Worm (Caenorhabditis elegans) whole organism, early embryonic: Measurements from ENCODE around the gene C39E9.12.
A peak's percentile ranks its signal among the peaks of the same experiment; 100 is the strongest.

ENCODE experiments used
- B0310.2 ChIP-seq: sonication (generic microtip); optimal IDR thresholded peaks from 2 replicates; lab custom pipeline; 2016; ENCODE audit warnings: mild to moderate bottlenecking, missing genetic modification characterization, missing compliant biosample characterization
- F13C5.2 ChIP-seq: sonication (generic microtip); optimal IDR thresholded peaks from 2 replicates; lab custom pipeline; 2017; ENCODE audit warnings: mild to moderate bottlenecking, missing genetic modification characterization, inconsistent platforms, missing compliant biosample characterization
- aly-1 ChIP-seq: sonication (generic microtip); optimal IDR thresholded peaks from 2 replicates; lab custom pipeline; 2016; ENCODE audit warnings: missing genetic modification characterization, missing compliant biosample characterization
- ama-1 ChIP-seq: fragments of 150-350 bp; optimal IDR thresholded peaks from 2 replicates; lab custom pipeline; 2014
- ceh-13 ChIP-seq: fragments of 200-800 bp; sonication (Bioruptor generic); optimal IDR thresholded peaks from 2 replicates; lab custom pipeline; 2018; ENCODE audit warnings: mild to moderate bottlenecking, missing genetic modification characterization, missing compliant biosample characterization
- ceh-36 ChIP-seq: sonication (generic microtip); optimal IDR thresholded peaks from 2 replicates; lab custom pipeline; 2016; ENCODE audit warnings: missing genetic modification characterization, inconsistent platforms, missing compliant biosample characterization
- ets-7 ChIP-seq: sonication (generic microtip); optimal IDR thresholded peaks from 2 replicates; lab custom pipeline; 2016; ENCODE audit warnings: missing genotype, missing genetic modification characterization, missing compliant biosample characterization
- flt-1 ChIP-seq: fragments of 200-800 bp; sonication (Bioruptor generic); IDR thresholded peaks from 2 replicates; pipeline ENCODE4 v1.3.6; 2022; ENCODE audit warnings: missing genetic modification characterization, missing compliant biosample characterization
- hmbx-1 ChIP-seq: sonication (generic microtip); optimal IDR thresholded peaks from 2 replicates; lab custom pipeline; 2016; ENCODE audit warnings: mild to moderate bottlenecking, missing genetic modification characterization, missing compliant biosample characterization
- hmg-4 ChIP-seq: fragments of 200-800 bp; sonication (Bioruptor generic); optimal IDR thresholded peaks from 2 replicates; lab custom pipeline; 2018; ENCODE audit warnings: mild to moderate bottlenecking, missing genetic modification characterization, missing compliant biosample characterization
- hnd-1 ChIP-seq: sonication (generic microtip); optimal IDR thresholded peaks from 2 replicates; lab custom pipeline; 2016; ENCODE audit warnings: missing genetic modification characterization, missing compliant biosample characterization
- pes-1 ChIP-seq: fragments of 200-800 bp; sonication (Bioruptor generic); IDR thresholded peaks from 2 replicates; pipeline ENCODE4 v1.3.6; 2022; ENCODE audit warnings: missing genetic modification reagents, missing genetic modification characterization, missing compliant biosample characterization
- scrt-1 ChIP-seq: fragments of 200-800 bp; sonication (Bioruptor generic); IDR thresholded peaks from 2 replicates; pipeline ENCODE4 v1.3.6; 2022; ENCODE audit warnings: missing genetic modification characterization, missing compliant biosample characterization
- sea-1 ChIP-seq: fragments of 200-800 bp; sonication (Bioruptor generic); conservative IDR thresholded peaks from 2 replicates; pipeline ENCODE4 v1.3.6; 2022; ENCODE audit warnings: missing genetic modification characterization, missing compliant biosample characterization
- tbx-11 ChIP-seq: fragments of 200-800 bp; sonication (Bioruptor generic); IDR thresholded peaks from 2 replicates; pipeline ENCODE4 v1.3.6; 2022; ENCODE audit warnings: missing genetic modification characterization, missing compliant biosample characterization
- tbx-37 ChIP-seq: fragments of 200-800 bp; sonication (Bioruptor generic); conservative IDR thresholded peaks from 2 replicates; pipeline ENCODE4 v1.3.6; 2022; ENCODE audit warnings: missing genetic modification reagents, missing genetic modification characterization, missing compliant biosample characterization
- tra-4 ChIP-seq: sonication (generic microtip); optimal IDR thresholded peaks from 2 replicates; lab custom pipeline; 2017; ENCODE audit warnings: missing genetic modification characterization, missing compliant biosample characterization

The C39E9.12 gene

ce11 chrIV:13057418-13057817, 36.4 kb upstream of the C39E9.12 start, which contains the start of gene scl-2:
Gene scl-2 (plus strand): TSS chrIV:13057710.
- TF ChIP-seq ceh-13 = no peak
- no peak for TF ChIP-seq sea-1 (GFP tag; lab: Robert Waterston, UW)
- no peak for TF ChIP-seq B0310.2 (tag; lab: Kevin White, UChicago)
- TF ChIP-seq ama-1 = no peak

DNA sequence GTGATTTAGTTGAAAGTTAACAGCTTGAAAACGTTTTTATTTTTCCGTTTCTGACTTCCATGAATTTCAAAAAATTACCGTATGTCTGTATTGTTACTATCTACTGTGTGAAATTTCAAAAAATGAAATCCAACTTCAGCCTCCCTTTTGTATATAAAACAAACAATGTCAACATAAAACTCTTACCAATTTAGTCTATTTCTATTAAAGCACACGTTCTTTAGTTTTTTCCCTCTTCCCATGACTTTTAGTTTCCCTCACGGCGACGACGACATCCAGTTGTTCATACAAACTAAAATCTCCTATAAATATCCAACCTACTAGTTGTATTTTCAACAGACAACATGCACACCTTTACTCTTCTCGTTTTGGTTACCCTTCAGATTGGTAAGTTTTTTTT, 34.5 kb upstream of the C39E9.12 start, which contains the start of gene scl-3:
Gene scl-3 (plus strand): TSS at position 301 of the 400 bp plus-strand sequence.
- TF ChIP-seq ets-7 = no peak
- no peak for TF ChIP-seq scrt-1 (GFP tag; lab: Robert Waterston, UW)
- TF ChIP-seq flt-1 (GFP tag; lab: Robert Waterston, UW) = no peak

- TF ChIP-seq scrt-1 (GFP tag; lab: Robert Waterston, UW) (no peak), hmbx-1 (tag; lab: Kevin White, UChicago) (no peak), hnd-1 (tag; lab: Kevin White, UChicago) (no peak), sea-1 (GFP tag; lab: Robert Waterston, UW) (no peak), tra-4 (tag; lab: Kevin White, UChicago) (no peak), B0310.2 (tag; lab: Kevin White, UChicago) (no peak), aly-1 (tag; lab: Kevin White, UChicago) (no peak), flt-1 (GFP tag; lab: Robert Waterston, UW) (no peak), tbx-11 (GFP tag; lab: Robert Waterston, UW) (no peak), ets-7 (no peak), tbx-37 (GFP tag; lab: Robert Waterston, UW) (no peak), ama-1 (no peak), hmg-4 (no peak), F13C5.2 (no peak), pes-1 (GFP tag; lab: Robert Waterston, UW) (no peak), ceh-36 (no peak), ceh-13 (no peak)
Observed at ce11 chrIV:13063714-13064113, 30.1 kb upstream of the C39E9.12 start, which contains the start of gene scl-5. Gene scl-5 (plus strand): TSS chrIV:13064014.

DNA sequence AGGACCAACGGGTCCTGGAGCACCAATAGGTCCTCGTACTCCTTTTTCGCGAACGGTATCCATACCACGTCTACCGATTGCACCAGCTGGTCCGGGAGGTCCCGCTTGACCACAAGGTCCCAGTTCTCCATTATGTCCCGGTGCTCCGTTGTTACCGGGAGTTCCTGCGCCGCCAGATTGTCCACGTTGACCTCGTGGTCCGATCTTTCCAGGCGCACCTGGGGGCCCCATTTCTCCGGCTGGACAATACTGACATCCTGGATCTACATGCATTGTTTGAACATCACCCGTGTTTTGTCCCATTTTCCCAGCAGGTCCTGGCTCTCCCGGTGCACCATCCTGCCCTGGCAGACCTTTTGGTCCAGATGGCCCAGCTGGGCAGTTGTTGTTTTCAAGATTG, 27.8 kb upstream of the C39E9.12 start:
- TF ChIP-seq sea-1 (GFP tag; lab: Robert Waterston, UW) = 0 out of 2 replicates have a peak, but pooled peaks have one; percentile 37
- no peak for TF ChIP-seq scrt-1 (GFP tag; lab: Robert Waterston, UW)

- TF ChIP-seq ets-7 (no peak), aly-1 (tag; lab: Kevin White, UChicago) (no peak), tbx-37 (GFP tag; lab: Robert Waterston, UW) (no peak), sea-1 (GFP tag; lab: Robert Waterston, UW) (no peak), tra-4 (tag; lab: Kevin White, UChicago) (no peak), hmbx-1 (tag; lab: Kevin White, UChicago) (no peak), ceh-13 (no peak), ama-1 (no peak), tbx-11 (GFP tag; lab: Robert Waterston, UW) (no peak), scrt-1 (GFP tag; lab: Robert Waterston, UW) (no peak), ceh-36 (no peak), pes-1 (GFP tag; lab: Robert Waterston, UW) (no peak)
Observed at ce11 chrIV:13067200-13067599, 26.6 kb upstream of the C39E9.12 start, which contains the start of gene col-131. Gene col-131 (minus strand): TSS chrIV:13067300.

DNA sequence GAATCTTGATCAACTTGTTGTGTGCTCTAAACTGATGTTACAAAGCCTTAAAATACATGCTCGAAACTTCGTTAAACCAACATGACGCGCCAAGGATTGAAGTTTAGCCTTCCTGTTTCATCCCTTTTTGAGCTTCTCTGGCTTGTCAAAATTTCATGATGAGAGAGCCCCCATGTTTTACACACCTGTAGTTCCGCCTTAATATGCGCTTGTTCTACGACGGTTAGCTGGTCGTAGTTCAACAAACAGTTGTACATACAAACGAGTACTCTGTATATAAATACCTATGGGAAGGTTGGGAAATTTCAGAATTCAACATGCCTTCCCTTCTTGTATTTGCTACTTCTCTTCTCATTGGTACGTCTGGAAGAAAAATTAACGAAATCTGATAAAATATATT, 25.4 kb upstream of the C39E9.12 start, which contains the start of gene scl-6:
Gene scl-6 (plus strand): TSS at position 301 of the 400 bp plus-strand sequence.
- TF ChIP-seq tra-4 (tag; lab: Kevin White, UChicago) = no peak
- no peak for TF ChIP-seq scrt-1 (GFP tag; lab: Robert Waterston, UW)
- TF ChIP-seq F13C5.2 = no peak
- TF ChIP-seq tbx-37 (GFP tag; lab: Robert Waterston, UW) = no peak
- TF ChIP-seq hmg-4 = no peak
- no peak for TF ChIP-seq sea-1 (GFP tag; lab: Robert Waterston, UW)
- no peak for TF ChIP-seq hmbx-1 (tag; lab: Kevin White, UChicago)

ce11 chrIV:13070142-13070541, 23.7 kb upstream of the C39E9.12 start, which contains the start of gene scl-7:
Gene scl-7 (plus strand): TSS chrIV:13070442.
- no peak for TF ChIP-seq pes-1 (GFP tag; lab: Robert Waterston, UW)
- no peak for TF ChIP-seq hnd-1 (tag; lab: Kevin White, UChicago)
- TF ChIP-seq scrt-1 (GFP tag; lab: Robert Waterston, UW) = no peak
- no peak for TF ChIP-seq flt-1 (GFP tag; lab: Robert Waterston, UW)

DNA sequence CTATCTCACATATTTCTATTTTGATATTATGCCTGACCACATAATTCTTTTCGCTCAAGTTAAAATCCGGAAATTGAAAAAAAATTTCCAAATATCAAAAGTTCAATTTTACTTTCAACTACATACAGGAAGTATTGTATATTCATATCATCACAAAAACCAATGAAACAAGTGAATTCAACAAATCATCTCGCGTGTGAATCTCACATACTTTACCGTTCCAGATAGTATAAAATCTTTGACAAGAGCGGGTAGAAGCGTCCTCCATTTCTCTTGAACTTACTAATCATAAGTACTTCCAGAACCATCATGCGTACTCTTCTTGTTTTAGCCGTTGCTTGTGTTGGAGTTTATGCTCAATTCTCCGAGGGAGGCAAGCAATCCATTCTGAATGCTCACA, 22.4 kb upstream of the C39E9.12 start, which contains the start of gene scl-8:
Gene scl-8 (plus strand): TSS at position 301 of the 400 bp plus-strand sequence.
- TF ChIP-seq flt-1 (GFP tag; lab: Robert Waterston, UW) (no peak), pes-1 (GFP tag; lab: Robert Waterston, UW) (no peak)

DNA sequence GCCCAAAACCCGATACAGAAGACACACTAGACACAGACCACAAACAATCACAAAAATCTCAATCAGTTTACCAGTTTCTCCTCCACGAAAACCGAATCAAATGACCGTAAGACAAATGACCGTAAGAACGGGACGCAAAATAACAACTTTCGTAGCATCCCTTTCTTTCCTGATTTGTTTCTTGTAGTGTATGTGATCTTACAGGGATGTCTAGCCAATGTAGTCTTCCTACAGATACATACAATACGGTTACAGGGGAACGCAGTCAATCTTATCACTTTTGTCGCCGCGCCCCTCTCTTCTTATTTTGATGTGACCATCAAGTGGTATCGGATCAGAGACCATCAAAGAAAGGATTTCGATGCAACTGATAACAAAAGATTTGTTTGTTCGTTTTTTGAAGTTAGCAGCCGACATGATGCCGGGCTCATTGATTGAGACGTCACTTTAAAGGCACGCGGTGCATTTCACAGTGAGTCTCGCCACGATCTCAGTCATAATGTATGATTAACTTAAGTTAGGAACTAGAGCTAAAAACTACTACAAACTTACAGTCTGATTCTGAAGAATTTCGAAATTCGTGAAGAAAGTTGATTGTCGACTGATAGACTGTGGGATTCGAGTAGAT, 18.1 kb upstream of the C39E9.12 start:
- no peak for TF ChIP-seq hnd-1 (tag; lab: Kevin White, UChicago)
- TF ChIP-seq ets-7 = no peak
- no peak for TF ChIP-seq sea-1 (GFP tag; lab: Robert Waterston, UW)
- no peak for TF ChIP-seq aly-1 (tag; lab: Kevin White, UChicago)
- TF ChIP-seq tbx-11 (GFP tag; lab: Robert Waterston, UW) = no peak
- TF ChIP-seq tra-4 (tag; lab: Kevin White, UChicago) = no peak
- TF ChIP-seq ceh-13 = no peak
- TF ChIP-seq hmg-4 = no peak
- TF ChIP-seq B0310.2 (tag; lab: Kevin White, UChicago) = no peak
- TF ChIP-seq ama-1 = no peak
- no peak for TF ChIP-seq ceh-36
- no peak for TF ChIP-seq flt-1 (GFP tag; lab: Robert Waterston, UW)
- TF ChIP-seq F13C5.2 = no peak
- no peak for TF ChIP-seq tbx-37 (GFP tag; lab: Robert Waterston, UW)
